Worm (Caenorhabditis elegans) whole organism, young adult: Measurements from ENCODE around the gene F31D4.2.

Source experiments
- B0261.1 ChIP-seq: sonication (generic microtip); optimal IDR thresholded peaks from 2 replicates; lab custom pipeline; 2016; ENCODE audit warnings: mild to moderate bottlenecking, missing genetic modification characterization, moderate library complexity, missing compliant biosample characterization
- B0336.3 ChIP-seq: fragments of 200-800 bp; sonication (Bioruptor generic); IDR thresholded peaks from 2 replicates; pipeline ENCODE4 v1.3.6; 2022; ENCODE audit warnings: missing genetic modification characterization, missing compliant biosample characterization
- C06A6.2 ChIP-seq: fragments of 200-800 bp; sonication (Bioruptor generic); conservative IDR thresholded peaks from 2 replicates; pipeline ENCODE4 v1.3.6; 2022; ENCODE audit warnings: missing genetic modification characterization, missing compliant biosample characterization
- C17E4.6 ChIP-seq: fragments of 200-800 bp; sonication (Bioruptor generic); IDR thresholded peaks from 2 replicates; pipeline ENCODE4 v1.3.6; 2022; ENCODE audit warnings: missing genetic modification reagents, missing genetic modification characterization, missing compliant biosample characterization
- F22D6.2 ChIP-seq: sonication (generic microtip); optimal IDR thresholded peaks from 2 replicates; lab custom pipeline; 2016; ENCODE audit warnings: mild to moderate bottlenecking, missing genetic modification characterization, missing compliant biosample characterization
- F33H1.4 ChIP-seq: fragments of 200-800 bp; sonication (Bioruptor generic); IDR thresholded peaks from 2 replicates; pipeline ENCODE4 v1.3.6; 2022; ENCODE audit warnings: missing genetic modification reagents, missing genetic modification characterization, missing compliant biosample characterization
- F57C9.4 ChIP-seq: sonication (generic microtip); optimal IDR thresholded peaks from 2 replicates; lab custom pipeline; 2017; ENCODE audit warnings: mild to moderate bottlenecking, missing genetic modification characterization, missing compliant biosample characterization
- Y53F4B.3 ChIP-seq: fragments of 200-800 bp; sonication (Bioruptor generic); IDR thresholded peaks from 2 replicates; pipeline ENCODE4 v1.3.6; 2022; ENCODE audit warnings: missing genetic modification reagents, missing genetic modification characterization, missing compliant biosample characterization
- Y53G8AR.9 ChIP-seq: fragments of 200-800 bp; sonication (Bioruptor generic); conservative IDR thresholded peaks from 2 replicates; pipeline ENCODE4 v1.3.6; 2022; ENCODE audit warnings: missing genetic modification reagents, missing genetic modification characterization, missing compliant biosample characterization
- Y67H2A.10 ChIP-seq: fragments of 200-800 bp; sonication (Bioruptor generic); conservative IDR thresholded peaks from 2 replicates; pipeline ENCODE4 v1.3.6; 2022; ENCODE audit warnings: missing genetic modification reagents, missing genetic modification characterization, missing compliant biosample characterization
- Y79H2A.3 ChIP-seq: fragments of 200-800 bp; sonication (Bioruptor generic); conservative IDR thresholded peaks from 2 replicates; pipeline ENCODE4 v1.3.6; 2022; ENCODE audit warnings: missing genetic modification reagents, missing genetic modification characterization, missing compliant biosample characterization
- Y95B8A.8 ChIP-seq: fragments of 200-800 bp; sonication (Bioruptor generic); IDR thresholded peaks from 2 replicates; pipeline ENCODE4 v1.3.6; 2022; ENCODE audit warnings: missing genetic modification reagents, missing genetic modification characterization, missing compliant biosample characterization
- ZK185.1 ChIP-seq: sonication (generic microtip); optimal IDR thresholded peaks from 2 replicates; lab custom pipeline; 2016; ENCODE audit warnings: mild to moderate bottlenecking, missing genetic modification characterization, missing compliant biosample characterization; ENCODE audit not compliant: poor library complexity, severe bottlenecking
- attf-6 ChIP-seq: fragments of 200-800 bp; sonication (Bioruptor generic); IDR thresholded peaks from 2 replicates; pipeline ENCODE4 v1.3.6; 2022; ENCODE audit warnings: missing genetic modification reagents, missing genetic modification characterization, missing compliant biosample characterization
- bed-1 ChIP-seq: fragments of 200-800 bp; sonication (Bioruptor generic); IDR thresholded peaks from 2 replicates; pipeline ENCODE4 v1.3.6; 2022; ENCODE audit warnings: missing genetic modification reagents, missing genetic modification characterization, missing compliant biosample characterization
- bed-2 ChIP-seq: fragments of 200-800 bp; sonication (Bioruptor generic); IDR thresholded peaks from 2 replicates; pipeline ENCODE4 v1.3.6; 2022; ENCODE audit warnings: missing genetic modification reagents, missing genetic modification characterization, missing compliant biosample characterization
- cebp-2 ChIP-seq: fragments of 200-800 bp; sonication (Bioruptor generic); IDR thresholded peaks from 2 replicates; pipeline ENCODE4 v1.3.6; 2022; ENCODE audit warnings: missing genetic modification characterization, missing compliant biosample characterization
- ceh-40 ChIP-seq: fragments of 200-800 bp; sonication (Bioruptor generic); IDR thresholded peaks from 2 replicates; pipeline ENCODE4 v1.3.6; 2022; ENCODE audit warnings: missing genetic modification characterization, missing compliant biosample characterization
- dpl-1 ChIP-seq: fragments of 150-350 bp; optimal IDR thresholded peaks from 2 replicates; lab custom pipeline; 2014; ENCODE audit warnings: missing biosample characterization, missing genetic modification reagents, missing genetic modification characterization
- egrh-3 ChIP-seq: fragments of 200-800 bp; sonication (Bioruptor generic); IDR thresholded peaks from 2 replicates; pipeline ENCODE4 v1.3.6; 2022; ENCODE audit warnings: missing genetic modification reagents, missing genetic modification characterization, missing compliant biosample characterization
- ekl-4 ChIP-seq: fragments of 200-800 bp; sonication (Bioruptor generic); IDR thresholded peaks from 2 replicates; pipeline ENCODE4 v1.3.6; 2022; ENCODE audit warnings: missing genetic modification reagents, missing genetic modification characterization, missing compliant biosample characterization
- ets-4 ChIP-seq: fragments of 200-800 bp; sonication (Bioruptor generic); optimal IDR thresholded peaks from 2 replicates; lab custom pipeline; 2018; ENCODE audit warnings: mild to moderate bottlenecking, missing genetic modification characterization, missing compliant biosample characterization
- him-1 ChIP-seq: sonication (generic microtip); optimal IDR thresholded peaks from 2 replicates; lab custom pipeline; 2016; ENCODE audit warnings: missing genotype, missing genetic modification reagents, missing genetic modification characterization, missing compliant biosample characterization
- let-526 ChIP-seq: fragments of 200-800 bp; sonication (Bioruptor generic); IDR thresholded peaks from 2 replicates; pipeline ENCODE4 v1.3.6; 2022; ENCODE audit warnings: missing genetic modification reagents, missing genetic modification characterization, missing compliant biosample characterization
- lin-26 ChIP-seq: fragments of 200-800 bp; sonication (Bioruptor generic); IDR thresholded peaks from 2 replicates; pipeline ENCODE4 v1.3.6; 2022; ENCODE audit warnings: missing genetic modification reagents, missing genetic modification characterization, missing compliant biosample characterization
- madf-3 ChIP-seq: fragments of 200-800 bp; sonication (Bioruptor generic); IDR thresholded peaks from 2 replicates; pipeline ENCODE4 v1.3.6; 2022; ENCODE audit warnings: missing genetic modification reagents, missing genetic modification characterization, missing compliant biosample characterization
- mxl-1 ChIP-seq: sonication (generic microtip); optimal IDR thresholded peaks from 2 replicates; lab custom pipeline; 2016; ENCODE audit warnings: missing genetic modification characterization, missing compliant biosample characterization
- nhr-179 ChIP-seq: sonication (generic microtip); optimal IDR thresholded peaks from 2 replicates; lab custom pipeline; 2016; ENCODE audit warnings: mild to moderate bottlenecking, missing genetic modification characterization, missing compliant biosample characterization
- nhr-80 ChIP-seq: sonication (generic microtip); optimal IDR thresholded peaks from 2 replicates; lab custom pipeline; 2016; ENCODE audit warnings: missing genetic modification characterization, missing compliant biosample characterization
- nhr-90 ChIP-seq: sonication (generic microtip); optimal IDR thresholded peaks from 2 replicates; lab custom pipeline; 2016; ENCODE audit warnings: missing genotype, mild to moderate bottlenecking, missing genetic modification characterization, missing compliant biosample characterization
- pha-4 ChIP-seq: fragments of 150-350 bp; sonication (generic microtip); optimal IDR thresholded peaks from 2 replicates; lab custom pipeline; 2014; ENCODE audit warnings: missing biosample characterization, missing genetic modification reagents, missing genetic modification characterization
- rec-8 ChIP-seq, 2 experiments: sonication (generic microtip); optimal IDR thresholded peaks; 2 replicates each; lab custom pipeline; 2016; ENCODE audit warnings: mild to moderate bottlenecking in 2 of 2, missing genetic modification characterization in 2 of 2, missing genetic modification reagents in 2 of 2, missing genotype in 2 of 2, missing biosample characterization in 1 of 2, missing compliant biosample characterization in 1 of 2, moderate library complexity in 1 of 2
- sea-2 ChIP-seq: fragments of 200-800 bp; sonication (Bioruptor generic); IDR thresholded peaks from 2 replicates; pipeline ENCODE4 v1.3.6; 2022; ENCODE audit warnings: missing genetic modification characterization, missing compliant biosample characterization
- snpc-1.1 ChIP-seq: sonication (generic microtip); optimal IDR thresholded peaks from 2 replicates; lab custom pipeline; 2017; ENCODE audit warnings: missing genetic modification characterization, mild to moderate bottlenecking, missing compliant biosample characterization, antibody characterized with exemption, moderate library complexity, missing genotype, missing genetic modification reagents; ENCODE audit not compliant: insufficient read depth
- snpc-4 ChIP-seq, 5 experiments: fragments of 150-350 bp in 1 of 5; sonication (generic microtip) in 4 of 5; optimal IDR thresholded peaks; 2 replicates each; lab custom pipeline; 2014 to 2018; ENCODE audit warnings: missing genetic modification characterization in 5 of 5, missing biosample characterization in 3 of 5, antibody characterized with exemption in 2 of 5, mild to moderate bottlenecking in 2 of 5, missing compliant biosample characterization in 2 of 5, missing genotype in 2 of 5, moderate library complexity in 2 of 5, missing genetic modification reagents in 1 of 5
- somi-1 ChIP-seq: fragments of 200-800 bp; sonication (Bioruptor generic); optimal IDR thresholded peaks from 2 replicates; lab custom pipeline; 2018; ENCODE audit warnings: mild to moderate bottlenecking, missing genetic modification characterization, missing compliant biosample characterization
- sptf-2 ChIP-seq: fragments of 200-800 bp; sonication (Bioruptor generic); optimal IDR thresholded peaks from 2 replicates; lab custom pipeline; 2018; ENCODE audit warnings: mild to moderate bottlenecking, missing genetic modification characterization, missing compliant biosample characterization
- tbp1 ChIP-seq: fragments of 200-800 bp; sonication (Bioruptor generic); optimal IDR thresholded peaks from 2 replicates; lab custom pipeline; 2018; ENCODE audit warnings: mild to moderate bottlenecking, missing genetic modification characterization, missing compliant biosample characterization
- tbx-9 ChIP-seq: sonication (generic microtip); optimal IDR thresholded peaks from 2 replicates; lab custom pipeline; 2016; ENCODE audit warnings: borderline replicate concordance, missing genetic modification characterization, inconsistent platforms, missing compliant biosample characterization
- tlf-1 ChIP-seq: fragments of 200-800 bp; sonication (Bioruptor generic); optimal IDR thresholded peaks from 2 replicates; lab custom pipeline; 2018; ENCODE audit warnings: mild to moderate bottlenecking, missing genetic modification characterization, missing compliant biosample characterization
- unc-130 ChIP-seq: sonication (generic microtip); optimal IDR thresholded peaks from 2 replicates; lab custom pipeline; 2016; ENCODE audit warnings: missing genetic modification reagents, missing genetic modification characterization, missing compliant biosample characterization
- unc-62 ChIP-seq: fragments of 150-350 bp; optimal IDR thresholded peaks from 2 replicates; lab custom pipeline; 2014; ENCODE audit warnings: missing biosample characterization, missing genetic modification reagents, missing genetic modification characterization

Gene F31D4.2

ce11 chrV:20841484-20841883 lies 3.9 kb downstream of the F31D4.2 start (continued):
- no peak for TF ChIP-seq Y79H2A.3 (GFP tag; lab: Robert Waterston, UW)
- no peak for TF ChIP-seq pha-4 (tag; lab: Kevin White, UChicago)
- TF ChIP-seq nhr-80 = no peak
- no peak for TF ChIP-seq snpc-1.1
- no peak for TF ChIP-seq ets-4 (GFP tag; lab: Kevin White, UChicago)
- no peak for TF ChIP-seq F57C9.4 (tag; lab: Kevin White, UChicago)
- no peak for TF ChIP-seq tlf-1 (GFP tag; lab: Kevin White, UChicago)
- no peak for TF ChIP-seq tbp1 (GFP tag; lab: Kevin White, UChicago)
- TF ChIP-seq Y53G8AR.9 (GFP tag; lab: Robert Waterston, UW) = no peak
- no peak for TF ChIP-seq madf-3 (GFP tag; lab: Robert Waterston, UW)
- no peak for TF ChIP-seq cebp-2
- TF ChIP-seq ekl-4 (GFP tag; lab: Robert Waterston, UW) = 0 out of 2 replicates have a peak, but pooled peaks have one; percentile 27
- TF ChIP-seq somi-1 (GFP tag; lab: Kevin White, UChicago) = no peak
- TF ChIP-seq B0261.1 (tag; lab: Kevin White, UChicago) = no peak
- TF ChIP-seq nhr-90 = no peak
- no peak for TF ChIP-seq ceh-40
- no peak for TF ChIP-seq Y67H2A.10
- TF ChIP-seq snpc-4 (GFP tag; optimal IDR thresholded peaks at IDR 0.05; lab: Kevin White, UChicago) = no peak
- TF ChIP-seq snpc-4 (tag; optimal IDR thresholded peaks at IDR 0.05; lab: Kevin White, UChicago) = no peak
- TF ChIP-seq sea-2 (GFP tag; lab: Robert Waterston, UW) = no peak
- no peak for TF ChIP-seq rec-8 (tag; optimal IDR thresholded peaks at IDR 0.05; lab: Kevin White, UChicago)
- no peak for TF ChIP-seq unc-62 (GFP tag; lab: Kevin White, UChicago)
- TF ChIP-seq him-1 = peak; percentile 50
- no peak for TF ChIP-seq Y53F4B.3 (GFP tag; lab: Robert Waterston, UW)
- TF ChIP-seq B0336.3 (GFP tag; lab: Robert Waterston, UW) = peak; percentile 27; the same call in 1 of the 2 replicates
- no peak for TF ChIP-seq nhr-179 (tag; lab: Kevin White, UChicago)
- no peak for TF ChIP-seq attf-6 (GFP tag; lab: Robert Waterston, UW)
- TF ChIP-seq ZK185.1 (tag; lab: Kevin White, UChicago) = no peak
- peak; percentile 2 for TF ChIP-seq unc-130 (GFP tag; lab: Kevin White, UChicago)
- no peak for TF ChIP-seq bed-2
- 0 out of 2 replicates have a peak, but pooled peaks have one; percentile 13 for TF ChIP-seq Y95B8A.8 (GFP tag; lab: Robert Waterston, UW)
- no peak for TF ChIP-seq dpl-1 (GFP tag; lab: Kevin White, UChicago)
- TF ChIP-seq sptf-2 (GFP tag; lab: Kevin White, UChicago) = no peak
- TF ChIP-seq mxl-1 (tag; lab: Kevin White, UChicago) = no peak
- TF ChIP-seq lin-26 (GFP tag; lab: Robert Waterston, UW) = 0 out of 2 replicates have a peak, but pooled peaks have one; percentile 12
- TF ChIP-seq F33H1.4 (GFP tag; lab: Robert Waterston, UW) = no peak
- TF ChIP-seq F22D6.2 (tag; lab: Kevin White, UChicago) = no peak
- no peak for TF ChIP-seq C06A6.2 (GFP tag; lab: Robert Waterston, UW)
- TF ChIP-seq egrh-3 = no peak
- no peak for TF ChIP-seq bed-1
- TF ChIP-seq C17E4.6 = no peak
- no peak for TF ChIP-seq let-526 (GFP tag; lab: Robert Waterston, UW)
- no peak for TF ChIP-seq tbx-9 (tag; lab: Kevin White, UChicago)
- TF ChIP-seq, all 124 proteins: peak for 9
